Worm (Caenorhabditis elegans) whole organism, midembryonic: ENCODE results near the gene elpc-2.

ENCODE experiments used
- T22C8.4 ChIP-seq: fragments of 200-800 bp; sonication (Bioruptor generic); IDR thresholded peaks from 2 replicates; pipeline ENCODE4 v1.3.6; 2022; ENCODE audit warnings: missing genetic modification characterization, missing compliant biosample characterization
- cog-1 ChIP-seq: sonication (generic microtip); optimal IDR thresholded peaks from 2 replicates; lab custom pipeline; 2016; ENCODE audit warnings: missing genetic modification characterization, missing compliant biosample characterization
- flt-1 ChIP-seq: fragments of 200-800 bp; sonication (Bioruptor generic); IDR thresholded peaks from 2 replicates; pipeline ENCODE4 v1.3.6; 2022; ENCODE audit warnings: missing genetic modification characterization, missing compliant biosample characterization
- klf-2 ChIP-seq: fragments of 200-800 bp; sonication (Bioruptor generic); conservative IDR thresholded peaks from 2 replicates; pipeline ENCODE4 v1.3.6; 2022; ENCODE audit warnings: missing genetic modification reagents, missing genetic modification characterization, missing compliant biosample characterization
- med-1 ChIP-seq: sonication (generic microtip); optimal IDR thresholded peaks from 2 replicates; lab custom pipeline; 2017; ENCODE audit warnings: missing genetic modification characterization, mild to moderate bottlenecking, missing compliant biosample characterization, antibody characterized with exemption, missing genetic modification reagents; ENCODE audit not compliant: insufficient read depth
- ref-1 ChIP-seq: fragments of 200-800 bp; sonication (Bioruptor generic); conservative IDR thresholded peaks from 2 replicates; pipeline ENCODE4 v1.3.6; 2022; ENCODE audit warnings: missing genetic modification reagents, missing genetic modification characterization, missing compliant biosample characterization
- tab-1 ChIP-seq: fragments of 200-800 bp; sonication (Bioruptor generic); IDR thresholded peaks from 2 replicates; pipeline ENCODE4 v1.3.6; 2022; ENCODE audit warnings: missing genetic modification characterization, missing compliant biosample characterization
- ztf-23 ChIP-seq: fragments of 200-800 bp; sonication (Bioruptor generic); IDR thresholded peaks from 2 replicates; pipeline ENCODE4 v1.3.6; 2022; ENCODE audit warnings: missing genetic modification reagents, missing genetic modification characterization, missing compliant biosample characterization
- ztf-29 ChIP-seq: fragments of 200-800 bp; sonication (Bioruptor generic); IDR thresholded peaks from 2 replicates; pipeline ENCODE4 v1.3.6; 2022; ENCODE audit warnings: missing genetic modification reagents, missing genetic modification characterization, missing compliant biosample characterization

elpc-2 gene

ce11 chrIII:12673382-12673970 lies at the start of gene elpc-2, which contains the start of gene taf-7.2:
Gene elpc-2, plus strand, starts transcription at chrIII:12673677.
Gene taf-7.2, minus strand, starts transcription at chrIII:12673423.
- no peak for TF ChIP-seq T22C8.4 (GFP tag; lab: Robert Waterston, UW)
- TF ChIP-seq cog-1, result no peak
- no peak for TF ChIP-seq ref-1 (GFP tag; lab: Robert Waterston, UW)
- 0 out of 2 replicates have a peak, but pooled peaks have one; percentile 21 for TF ChIP-seq flt-1 (GFP tag; lab: Robert Waterston, UW)
- peak; percentile 69; the same call in 1 of the 2 replicates for TF ChIP-seq ztf-23 (GFP tag; lab: Robert Waterston, UW)
- no peak for TF ChIP-seq tab-1 (GFP tag; lab: Robert Waterston, UW)
- no peak for TF ChIP-seq ztf-29 (GFP tag; lab: Robert Waterston, UW)
- no peak for TF ChIP-seq klf-2
- TF ChIP-seq med-1 (GFP tag; lab: Kevin White, UChicago), result no peak

ce11 chrIII:12624466-12624865 lies 49.0 kb upstream of the elpc-2 start, which contains the start of gene gtf-2A2:
Gene gtf-2A2, plus strand, starts transcription at chrIII:12624766.
- TF ChIP-seq ref-1 (GFP tag; lab: Robert Waterston, UW), result no peak
- TF ChIP-seq T22C8.4 (GFP tag; lab: Robert Waterston, UW), result no peak
- no peak for TF ChIP-seq klf-2

DNA sequence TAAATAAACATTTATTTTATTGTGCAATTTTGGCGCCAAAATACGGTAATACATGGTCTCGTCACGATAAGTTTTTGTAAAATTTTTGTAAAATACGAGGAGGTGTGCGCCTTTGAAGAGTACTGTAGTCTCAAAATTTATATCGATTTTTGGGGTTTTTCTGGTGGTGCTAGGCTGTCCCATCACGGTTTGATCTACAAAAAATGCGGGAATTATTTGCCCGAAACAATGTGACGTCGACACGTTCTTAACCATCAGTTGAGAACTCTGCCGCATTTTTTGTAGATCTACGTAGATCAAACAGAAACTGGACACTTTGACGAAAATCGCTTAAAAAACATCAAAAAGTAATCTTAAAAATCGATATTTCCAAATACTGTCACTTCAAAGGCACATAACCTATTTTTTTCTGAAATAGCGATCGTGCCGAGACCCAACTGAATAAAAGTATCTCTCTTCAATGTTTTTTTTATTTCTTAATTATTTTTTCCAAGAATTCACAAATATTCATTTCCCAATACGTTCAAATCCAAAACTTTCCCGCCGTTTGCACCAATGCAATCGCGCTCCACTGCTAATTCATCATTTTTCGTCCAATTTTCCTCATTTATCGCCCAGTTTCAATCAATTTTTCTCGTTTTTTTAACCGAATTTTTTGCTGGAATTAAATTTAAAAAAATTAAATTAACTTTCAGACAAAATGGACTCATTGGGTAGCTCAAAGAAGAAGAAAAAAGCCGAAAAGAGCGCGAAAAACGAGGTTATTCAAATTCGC lies 47.4 kb upstream of the elpc-2 start, which contains the start of gene pqn-80:
TSS of gene pqn-80 (plus strand) at position 694 of the 775 bp plus-strand sequence.
- TF ChIP-seq T22C8.4 (GFP tag; lab: Robert Waterston, UW), result no peak
- TF ChIP-seq ztf-29 (GFP tag; lab: Robert Waterston, UW), result no peak
- no peak for TF ChIP-seq ztf-23 (GFP tag; lab: Robert Waterston, UW)
- no peak for TF ChIP-seq ref-1 (GFP tag; lab: Robert Waterston, UW)

DNA sequence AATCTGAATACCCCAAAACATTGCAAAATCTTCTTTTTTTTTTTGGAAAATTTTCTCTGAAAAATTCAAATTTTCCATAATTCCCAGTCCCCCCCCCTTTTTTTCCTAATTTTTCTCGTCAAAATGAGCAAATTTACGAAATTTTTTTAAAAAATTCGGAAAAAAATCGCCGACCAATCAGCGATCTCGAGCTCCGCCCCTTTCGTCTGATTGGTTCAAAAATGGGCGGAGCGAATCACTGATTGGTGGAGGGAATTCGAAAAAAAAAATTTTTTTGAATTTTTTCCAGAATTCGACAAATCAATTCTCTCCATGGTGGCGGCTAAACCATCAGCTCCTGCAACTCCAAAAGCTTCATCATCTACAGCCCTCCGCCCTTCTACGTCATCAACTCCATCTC lies 34.9 kb upstream of the elpc-2 start:
- TF ChIP-seq flt-1 (GFP tag; lab: Robert Waterston, UW) (no peak), ztf-29 (GFP tag; lab: Robert Waterston, UW) (no peak), cog-1 (no peak), klf-2 (no peak), ref-1 (GFP tag; lab: Robert Waterston, UW) (no peak), T22C8.4 (GFP tag; lab: Robert Waterston, UW) (no peak), ztf-23 (GFP tag; lab: Robert Waterston, UW) (no peak), tab-1 (GFP tag; lab: Robert Waterston, UW) (no peak), med-1 (GFP tag; lab: Kevin White, UChicago) (no peak)

ce11 chrIII:12639214-12639613 lies 34.3 kb upstream of the elpc-2 start:
- TF ChIP-seq med-1 (GFP tag; lab: Kevin White, UChicago), result no peak
- TF ChIP-seq ref-1 (GFP tag; lab: Robert Waterston, UW), result no peak
- no peak for TF ChIP-seq ztf-23 (GFP tag; lab: Robert Waterston, UW)
- no peak for TF ChIP-seq flt-1 (GFP tag; lab: Robert Waterston, UW)
- TF ChIP-seq ztf-29 (GFP tag; lab: Robert Waterston, UW), result no peak
- TF ChIP-seq tab-1 (GFP tag; lab: Robert Waterston, UW), result no peak
- TF ChIP-seq cog-1, result no peak
- TF ChIP-seq T22C8.4 (GFP tag; lab: Robert Waterston, UW), result no peak
- TF ChIP-seq klf-2, result no peak

DNA sequence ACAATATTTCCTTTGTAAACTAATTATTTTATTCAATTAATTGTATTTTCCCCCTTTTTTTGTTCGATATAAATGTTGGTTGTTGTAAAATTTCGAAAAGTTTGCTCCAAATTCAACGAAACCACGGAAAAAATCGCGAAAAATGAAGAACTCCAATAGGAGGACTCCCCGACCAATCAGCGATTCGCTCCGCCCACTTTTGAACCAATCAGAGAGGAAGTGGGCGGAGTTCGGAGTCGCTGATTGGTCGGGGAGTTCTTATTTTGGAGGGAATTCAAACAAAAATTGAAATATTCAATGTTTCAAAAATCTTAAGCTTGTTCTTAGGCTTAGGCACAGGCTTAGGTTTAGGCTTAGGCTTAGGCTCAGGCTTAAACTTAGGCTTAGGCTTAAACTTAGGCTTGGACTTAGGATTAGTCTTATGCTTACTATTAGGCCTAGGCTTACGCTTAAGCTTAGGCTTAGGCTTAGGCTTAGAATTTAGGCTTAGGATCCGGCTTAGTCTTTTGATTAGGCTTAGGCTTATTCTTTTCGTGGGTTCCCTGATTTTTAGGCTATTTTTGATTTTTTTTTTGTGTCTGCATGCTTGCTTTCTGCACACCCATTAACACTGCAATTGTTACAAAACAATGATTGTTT lies 33.0 kb upstream of the elpc-2 start:
- TF ChIP-seq ref-1 (GFP tag; lab: Robert Waterston, UW) (no peak), cog-1 (no peak), med-1 (GFP tag; lab: Kevin White, UChicago) (no peak), ztf-23 (GFP tag; lab: Robert Waterston, UW) (no peak), klf-2 (no peak), T22C8.4 (GFP tag; lab: Robert Waterston, UW) (no peak), ztf-29 (GFP tag; lab: Robert Waterston, UW) (no peak), flt-1 (GFP tag; lab: Robert Waterston, UW) (no peak), tab-1 (GFP tag; lab: Robert Waterston, UW) (no peak)

DNA sequence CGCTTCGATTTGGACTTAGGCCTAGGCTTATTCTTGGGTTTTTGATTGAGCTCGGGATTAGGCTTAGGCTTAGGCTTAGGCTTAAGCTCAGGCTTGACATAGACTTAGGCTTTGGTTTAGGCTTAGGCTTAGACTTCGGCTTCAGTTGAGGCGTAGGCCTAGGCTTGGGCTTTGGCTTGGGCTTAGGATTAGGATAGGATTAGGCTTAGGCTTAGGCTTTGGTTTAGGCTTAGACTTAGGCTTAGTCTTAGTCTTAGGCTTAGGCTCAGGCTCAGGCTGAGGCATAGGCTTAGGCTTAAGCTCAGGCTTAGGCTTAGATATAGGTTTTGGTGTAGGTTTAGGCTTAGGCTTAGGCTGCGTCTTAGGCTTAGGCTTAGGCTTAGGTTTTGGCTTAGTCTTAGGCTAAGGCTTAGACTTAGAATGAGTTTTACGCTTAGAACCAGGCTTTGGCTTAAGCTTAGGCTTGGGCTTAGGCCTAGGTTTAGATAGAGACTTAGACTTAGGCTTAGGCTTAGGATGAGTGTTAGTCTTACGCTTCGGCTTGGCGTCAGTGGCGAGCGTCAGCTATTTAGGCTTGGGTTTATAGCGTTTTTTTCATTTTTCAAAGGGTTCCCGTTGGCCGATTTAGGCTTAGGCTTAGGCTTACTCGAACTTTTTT lies 30.8 kb upstream of the elpc-2 start:
- TF ChIP-seq flt-1 (GFP tag; lab: Robert Waterston, UW) (no peak), T22C8.4 (GFP tag; lab: Robert Waterston, UW) (no peak), med-1 (GFP tag; lab: Kevin White, UChicago) (no peak), klf-2 (no peak), tab-1 (GFP tag; lab: Robert Waterston, UW) (no peak), ztf-23 (GFP tag; lab: Robert Waterston, UW) (no peak), cog-1 (no peak), ref-1 (GFP tag; lab: Robert Waterston, UW) (no peak), ztf-29 (GFP tag; lab: Robert Waterston, UW) (no peak)

ce11 chrIII:12644669-12645068 lies 28.8 kb upstream of the elpc-2 start:
- no peak for TF ChIP-seq ztf-29 (GFP tag; lab: Robert Waterston, UW)
- TF ChIP-seq med-1 (GFP tag; lab: Kevin White, UChicago), result no peak

ce11 chrIII:12651946-12652345 lies 21.5 kb upstream of the elpc-2 start:
- TF ChIP-seq ztf-29 (GFP tag; lab: Robert Waterston, UW), result no peak
- TF ChIP-seq T22C8.4 (GFP tag; lab: Robert Waterston, UW), result no peak
- no peak for TF ChIP-seq ref-1 (GFP tag; lab: Robert Waterston, UW)
- TF ChIP-seq klf-2, result no peak
- TF ChIP-seq cog-1, result no peak
- no peak for TF ChIP-seq ztf-23 (GFP tag; lab: Robert Waterston, UW)
- no peak for TF ChIP-seq flt-1 (GFP tag; lab: Robert Waterston, UW)
- no peak for TF ChIP-seq med-1 (GFP tag; lab: Kevin White, UChicago)
- no peak for TF ChIP-seq tab-1 (GFP tag; lab: Robert Waterston, UW)
